Fruit fly (Drosophila melanogaster): ENCODE results near the gene nyo.

Gene nyo

DNA sequence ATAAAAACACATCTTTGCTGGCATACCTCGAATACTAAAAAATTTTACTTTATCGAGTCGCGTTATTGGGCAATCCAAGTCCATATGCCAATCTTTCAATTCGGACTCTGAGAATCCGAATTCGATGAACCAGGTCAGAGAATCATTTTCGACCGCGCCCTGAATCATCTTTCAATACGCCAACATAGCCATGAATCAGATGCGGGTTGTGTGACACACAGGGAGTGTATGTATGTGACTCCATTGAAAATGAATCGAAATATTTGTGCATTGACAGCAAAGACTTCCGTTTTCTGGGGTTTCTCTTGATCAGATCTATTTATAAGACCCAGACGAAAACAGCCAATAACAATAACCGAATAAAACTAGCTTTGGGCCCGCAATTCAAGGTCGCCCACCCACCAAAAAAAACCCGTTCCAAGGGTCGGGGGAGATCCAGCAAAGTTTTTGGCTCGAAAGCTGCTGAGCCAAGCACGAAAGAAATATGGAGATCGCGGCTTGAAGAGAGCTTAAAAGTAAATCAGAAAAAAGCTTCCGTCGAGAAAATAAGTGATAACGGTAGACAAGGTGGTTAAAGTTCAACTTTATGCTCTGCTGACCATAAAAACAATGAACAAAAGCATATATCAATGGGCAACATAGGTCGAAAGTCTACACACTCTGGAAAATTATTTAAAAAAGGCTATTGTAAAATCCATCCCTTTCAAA lies 61.7 kb downstream of the nyo start:
- TF ChIP-seq Hnf4 (GFP tag; optimal IDR thresholded peaks at IDR 0.05) (peak; percentile 2), CG9705 (GFP tag; optimal IDR thresholded peaks at IDR 0.05) (no peak), N (GFP tag; optimal IDR thresholded peaks at IDR 0.05) (no peak), dmrt93B (GFP tag; optimal IDR thresholded peaks at IDR 0.05) (no peak), br (GFP tag; optimal IDR thresholded peaks at IDR 0.05) (no peak), woc (GFP tag; optimal IDR thresholded peaks at IDR 0.05) (no peak), foxo (GFP tag; optimal IDR thresholded peaks at IDR 0.05) (no peak), Jra (GFP tag; optimal IDR thresholded peaks at IDR 0.05) (no peak)

- no peak for TF ChIP-seq HLH106 (tag; optimal IDR thresholded peaks at IDR 0.05)
- TF ChIP-seq rgr (GFP tag; optimal IDR thresholded peaks at IDR 0.05) = no peak
- no peak for TF ChIP-seq lola (GFP tag; optimal IDR thresholded peaks at IDR 0.05)
- no peak for TF ChIP-seq Rel (GFP tag; optimal IDR thresholded peaks at IDR 0.05)
- TF ChIP-seq Rel (tag; optimal IDR thresholded peaks at IDR 0.05) = no peak
- no peak for TF ChIP-seq Hnf4 (GFP tag; optimal IDR thresholded peaks at IDR 0.05)
- no peak for TF ChIP-seq h (GFP tag; optimal IDR thresholded peaks at IDR 0.05)
- no peak for TF ChIP-seq woc (GFP tag; optimal IDR thresholded peaks at IDR 0.05)
- TF ChIP-seq sv (GFP tag; optimal IDR thresholded peaks at IDR 0.05) = no peak
- no peak for TF ChIP-seq dmrt93B (GFP tag; optimal IDR thresholded peaks at IDR 0.05)
- no peak for TF ChIP-seq jim (GFP tag; optimal IDR thresholded peaks at IDR 0.05)
- TF ChIP-seq Dfd (GFP tag; optimal IDR thresholded peaks at IDR 0.05) = no peak
- TF ChIP-seq GATAd (GFP tag; optimal IDR thresholded peaks at IDR 0.05) = no peak
- TF ChIP-seq Vsx2 (GFP tag; optimal IDR thresholded peaks at IDR 0.05; ENCODE audit: partially characterized antibody) = no peak
- no peak for TF ChIP-seq psq (GFP tag; optimal IDR thresholded peaks at IDR 0.05)
- TF ChIP-seq dsf (GFP tag; optimal IDR thresholded peaks at IDR 0.05; ENCODE audit: borderline replicate concordance) = no peak
- no peak for TF ChIP-seq Hr78 (GFP tag; optimal IDR thresholded peaks at IDR 0.05)
- no peak for TF ChIP-seq usp (GFP tag; optimal IDR thresholded peaks at IDR 0.05)
Observed at dm6 chr3R:31605117-31605432, 62.2 kb downstream of the nyo start.

DNA sequence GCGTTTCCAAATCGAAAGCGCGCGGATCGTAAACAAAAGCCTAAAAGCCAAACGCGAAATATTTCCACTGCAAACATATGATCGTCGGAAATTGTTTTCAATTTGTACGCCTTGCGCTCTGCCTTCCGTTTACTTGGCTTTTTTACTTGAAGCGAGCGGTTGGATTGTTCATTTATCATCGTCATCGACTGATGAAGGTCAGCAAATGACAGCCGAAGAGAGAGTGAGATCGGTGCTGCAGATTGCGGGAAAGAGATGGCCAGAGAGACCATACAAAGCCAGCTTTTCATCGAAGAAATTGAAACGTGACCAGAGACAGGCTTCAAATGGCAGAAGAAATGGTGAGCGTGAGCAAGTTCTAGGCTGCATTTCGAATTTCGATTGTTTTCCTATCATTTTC lies 63.0 kb downstream of the nyo start:
- no peak for TF ChIP-seq Hr83 (GFP tag; optimal IDR thresholded peaks at IDR 0.05; ENCODE audit: poor library complexity, severe bottlenecking)
- TF ChIP-seq GATAd (GFP tag; optimal IDR thresholded peaks at IDR 0.05) = no peak
- no peak for TF ChIP-seq N (GFP tag; optimal IDR thresholded peaks at IDR 0.05)
- TF ChIP-seq Vsx2 (GFP tag; optimal IDR thresholded peaks at IDR 0.05; ENCODE audit: partially characterized antibody) = no peak
- TF ChIP-seq dl (GFP tag; optimal IDR thresholded peaks at IDR 0.05; ENCODE audit: insufficient read depth in 1 of 2, partially characterized antibody in 2 of 2) = no peak
- no peak for TF ChIP-seq sage (GFP tag; optimal IDR thresholded peaks at IDR 0.05)
- no peak for TF ChIP-seq dmrt93B (GFP tag; optimal IDR thresholded peaks at IDR 0.05)
- TF ChIP-seq sv (GFP tag; optimal IDR thresholded peaks at IDR 0.05) = no peak
- TF ChIP-seq Abd-B (GFP tag; optimal IDR thresholded peaks at IDR 0.05) = no peak
- TF ChIP-seq dsf (GFP tag; optimal IDR thresholded peaks at IDR 0.05; ENCODE audit: borderline replicate concordance) = no peak
- TF ChIP-seq Rel (GFP tag; optimal IDR thresholded peaks at IDR 0.05) = no peak
- TF ChIP-seq Rel (tag; optimal IDR thresholded peaks at IDR 0.05) = no peak

DNA sequence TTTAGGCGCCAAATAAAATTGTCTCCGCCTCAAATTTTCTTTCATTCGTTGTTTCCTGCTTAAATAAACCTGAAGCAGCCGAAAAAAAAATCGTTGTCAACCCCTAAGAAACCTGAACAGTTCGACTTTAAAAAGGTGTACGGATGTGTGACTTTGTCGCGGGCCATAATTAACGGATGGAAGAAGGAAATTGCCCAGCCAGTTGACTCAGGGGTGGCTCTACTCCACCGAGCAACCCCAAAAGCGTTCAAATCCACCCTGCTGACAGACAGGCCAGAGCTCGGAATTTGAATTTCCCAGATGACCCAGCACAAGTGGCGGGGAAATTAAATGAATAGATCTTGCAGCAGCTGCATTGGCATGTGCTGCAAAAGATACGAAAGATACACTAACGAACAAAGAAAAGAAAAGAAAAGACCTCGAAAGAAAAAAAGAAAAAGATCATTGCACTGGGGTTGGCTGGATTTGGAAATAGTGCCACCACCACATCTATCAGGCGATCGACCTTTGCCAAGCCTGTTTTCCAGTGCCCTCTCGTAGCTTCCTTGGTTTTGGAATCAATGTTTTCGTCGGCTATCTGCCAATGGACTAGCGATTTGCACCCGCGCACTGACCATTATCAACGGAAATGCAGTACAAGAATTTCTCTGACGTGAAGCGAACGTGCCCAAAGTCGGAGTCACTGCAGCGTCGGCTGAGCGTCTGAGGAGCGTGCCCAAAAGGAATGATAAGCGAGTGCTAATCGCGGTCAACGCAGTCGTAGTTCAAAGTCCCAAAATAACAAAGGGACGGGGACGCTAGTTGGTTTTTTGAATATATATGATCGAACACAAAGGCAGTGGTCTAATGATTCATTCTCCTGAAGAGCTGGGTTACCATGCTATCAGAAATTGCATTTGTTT lies 63.7 kb downstream of the nyo start:
- TF ChIP-seq N (GFP tag; optimal IDR thresholded peaks at IDR 0.05) (no peak), Rel (GFP tag; optimal IDR thresholded peaks at IDR 0.05) (no peak), Rel (tag; optimal IDR thresholded peaks at IDR 0.05) (peak; percentile 1), Mio (GFP tag; optimal IDR thresholded peaks at IDR 0.05) (no peak), Vsx2 (GFP tag; optimal IDR thresholded peaks at IDR 0.05; ENCODE audit: partially characterized antibody) (no peak), h (GFP tag; optimal IDR thresholded peaks at IDR 0.05) (peak; percentile 73), dl (GFP tag; optimal IDR thresholded peaks at IDR 0.05; ENCODE audit: insufficient read depth in 1 of 2, partially characterized antibody in 2 of 2) (no peak), Hnf4 (GFP tag; optimal IDR thresholded peaks at IDR 0.05) (peak; percentile 52), Hr83 (GFP tag; optimal IDR thresholded peaks at IDR 0.05; ENCODE audit: poor library complexity, severe bottlenecking) (no peak)
